Worm (Caenorhabditis elegans) whole organism, L3 larva: ENCODE measurements around the gene srw-23.
A peak's percentile ranks its signal among the peaks of the same experiment; 100 is the strongest.

ENCODE experiments used
- ZK546.5 ChIP-seq: sonication (generic microtip); optimal IDR thresholded peaks from 2 replicates; lab custom pipeline; 2017; ENCODE audit warnings: missing biosample characterization, missing genetic modification characterization
- aly-2 ChIP-seq: fragments of 150-350 bp; optimal IDR thresholded peaks from 2 replicates; lab custom pipeline; 2014; ENCODE audit warnings: missing biosample characterization, missing genetic modification characterization
- ama-1 ChIP-seq: fragments of 150-350 bp; optimal IDR thresholded peaks from 2 replicates; lab custom pipeline; 2018
- ceh-16 ChIP-seq: sonication (generic microtip); optimal IDR thresholded peaks from 2 replicates; lab custom pipeline; 2017; ENCODE audit warnings: missing biosample characterization, missing genetic modification characterization
- ceh-28 ChIP-seq: fragments of 150-350 bp; optimal IDR thresholded peaks from 2 replicates; lab custom pipeline; 2014; ENCODE audit warnings: missing biosample characterization, missing genetic modification reagents, missing genetic modification characterization
- ceh-9 ChIP-seq: sonication (generic microtip); optimal IDR thresholded peaks from 2 replicates; lab custom pipeline; 2018; ENCODE audit warnings: missing biosample characterization, missing genetic modification characterization
- daf-12 ChIP-seq: fragments of 150-350 bp; optimal IDR thresholded peaks from 2 replicates; lab custom pipeline; 2014; ENCODE audit warnings: missing biosample characterization, missing genetic modification reagents, missing genetic modification characterization
- egl-5 ChIP-seq: fragments of 150-350 bp; optimal IDR thresholded peaks from 2 replicates; lab custom pipeline; 2017; ENCODE audit warnings: missing biosample characterization, missing genetic modification reagents, missing genetic modification characterization, inconsistent platforms
- elt-1 ChIP-seq: fragments of 150-350 bp; optimal IDR thresholded peaks from 2 replicates; lab custom pipeline; 2014; ENCODE audit warnings: missing biosample characterization, missing genetic modification characterization
- elt-2 ChIP-seq: sonication (generic microtip); optimal IDR thresholded peaks from 2 replicates; lab custom pipeline; 2016; ENCODE audit warnings: missing genetic modification reagents, mild to moderate bottlenecking, missing genetic modification characterization, missing compliant biosample characterization
- eor-1 ChIP-seq, 2 experiments: fragments of 150-350 bp; optimal IDR thresholded peaks; 2 replicates each; lab custom pipeline; 2014 to 2018; ENCODE audit warnings: missing biosample characterization in 2 of 2, missing genetic modification characterization in 2 of 2
- fkh-10 ChIP-seq: sonication (generic microtip); optimal IDR thresholded peaks from 2 replicates; lab custom pipeline; 2017; ENCODE audit warnings: missing biosample characterization, missing genetic modification reagents, missing genetic modification characterization
- fkh-2 ChIP-seq: fragments of 150-350 bp; optimal IDR thresholded peaks from 2 replicates; lab custom pipeline; 2014; ENCODE audit warnings: missing biosample characterization, missing genetic modification reagents, missing genetic modification characterization
- fos-1 ChIP-seq: fragments of 150-350 bp; optimal IDR thresholded peaks from 2 replicates; lab custom pipeline; 2014; ENCODE audit warnings: missing biosample characterization, missing genetic modification characterization
- hmg-11 ChIP-seq: sonication (generic microtip); optimal IDR thresholded peaks from 2 replicates; lab custom pipeline; 2016; ENCODE audit warnings: missing genetic modification characterization, missing compliant biosample characterization
- jun-1 ChIP-seq: fragments of 150-350 bp; optimal IDR thresholded peaks from 2 replicates; lab custom pipeline; 2014; ENCODE audit warnings: missing biosample characterization, missing genetic modification reagents, missing genetic modification characterization
- lin-15B ChIP-seq: fragments of 150-350 bp; optimal IDR thresholded peaks from 2 replicates; lab custom pipeline; 2014; ENCODE audit warnings: missing biosample characterization, missing genetic modification characterization
- lin-39 ChIP-seq: fragments of 150-350 bp; optimal IDR thresholded peaks from 2 replicates; lab custom pipeline; 2018; ENCODE audit warnings: missing biosample characterization, missing genetic modification reagents, missing genetic modification characterization
- mdl-1 ChIP-seq: fragments of 150-350 bp; optimal IDR thresholded peaks from 2 replicates; lab custom pipeline; 2014; ENCODE audit warnings: missing biosample characterization, missing genetic modification characterization
- nfya-1 ChIP-seq: sonication (generic microtip); optimal IDR thresholded peaks from 2 replicates; lab custom pipeline; 2017; ENCODE audit warnings: missing genetic modification characterization, mild to moderate bottlenecking, missing compliant biosample characterization, antibody characterized with exemption, moderate library complexity; ENCODE audit not compliant: insufficient read depth
- nhr-11 ChIP-seq: fragments of 150-350 bp; optimal IDR thresholded peaks from 2 replicates; lab custom pipeline; 2014; ENCODE audit warnings: missing biosample characterization, missing genetic modification characterization
- nhr-23 ChIP-seq: fragments of 150-350 bp; optimal IDR thresholded peaks from 2 replicates; lab custom pipeline; 2014; ENCODE audit warnings: missing biosample characterization, missing genetic modification reagents, missing genetic modification characterization
- nhr-237 ChIP-seq: fragments of 150-350 bp; optimal IDR thresholded peaks from 2 replicates; lab custom pipeline; 2014; ENCODE audit warnings: missing biosample characterization, missing genetic modification characterization
- nhr-28 ChIP-seq: fragments of 150-350 bp; optimal IDR thresholded peaks from 2 replicates; lab custom pipeline; 2014; ENCODE audit warnings: missing biosample characterization, missing genetic modification characterization
- nhr-67 ChIP-seq: fragments of 150-350 bp; optimal IDR thresholded peaks from 2 replicates; lab custom pipeline; 2014; ENCODE audit warnings: missing biosample characterization, missing genetic modification characterization
- nhr-76 ChIP-seq: fragments of 150-350 bp; sonication (generic microtip); optimal IDR thresholded peaks from 5 replicates; lab custom pipeline; 2014; ENCODE audit warnings: missing biosample characterization, missing genetic modification characterization
- nhr-77 ChIP-seq: fragments of 150-350 bp; optimal IDR thresholded peaks from 2 replicates; lab custom pipeline; 2014; ENCODE audit warnings: missing biosample characterization, missing genetic modification characterization
- pqm-1 ChIP-seq: fragments of 150-350 bp; optimal IDR thresholded peaks from 2 replicates; lab custom pipeline; 2017; ENCODE audit warnings: missing biosample characterization, missing genetic modification characterization, inconsistent platforms
- sea-2 ChIP-seq: fragments of 150-350 bp; sonication (generic microtip); optimal IDR thresholded peaks from 4 replicates; lab custom pipeline; 2014; ENCODE audit warnings: missing biosample characterization, missing genetic modification reagents, missing genetic modification characterization
- tbx-2 ChIP-seq: sonication (generic microtip); optimal IDR thresholded peaks from 2 replicates; lab custom pipeline; 2016; ENCODE audit warnings: mild to moderate bottlenecking, missing genetic modification characterization, missing compliant biosample characterization
- unc-39 ChIP-seq: sonication (generic microtip); optimal IDR thresholded peaks from 4 replicates; lab custom pipeline; 2017; ENCODE audit warnings: missing biosample characterization, missing genetic modification characterization
- unc-62 ChIP-seq: fragments of 150-350 bp; sonication (generic microtip); optimal IDR thresholded peaks from 4 replicates; lab custom pipeline; 2014; ENCODE audit warnings: missing biosample characterization, missing genetic modification reagents, missing genetic modification characterization
- zag-1 ChIP-seq: fragments of 150-350 bp; optimal IDR thresholded peaks from 2 replicates; lab custom pipeline; 2014; ENCODE audit warnings: missing biosample characterization, missing genetic modification characterization
- ztf-4 ChIP-seq: fragments of 150-350 bp; optimal IDR thresholded peaks from 2 replicates; lab custom pipeline; 2014; ENCODE audit warnings: missing biosample characterization, missing genetic modification characterization

The srw-23 gene

DNA sequence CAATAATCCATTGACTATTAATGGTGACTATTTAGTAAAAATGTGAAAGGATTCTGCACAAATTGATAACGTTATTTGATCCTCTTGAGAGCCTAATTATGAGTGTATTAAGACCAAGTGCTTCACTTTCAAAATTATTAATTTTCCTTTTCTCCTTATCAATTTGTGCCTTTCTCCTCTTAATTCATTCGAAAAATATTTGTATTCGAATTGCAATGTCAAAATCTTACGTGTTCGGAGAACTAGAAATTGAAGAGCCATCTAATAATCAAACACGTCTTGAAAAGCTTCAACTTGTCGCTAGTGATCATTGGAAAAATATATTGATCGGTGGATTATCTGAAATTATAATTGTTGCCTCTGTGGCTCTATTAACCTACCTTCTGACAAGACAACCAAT lies 25.2 kb upstream of the srw-23 start, which contains the start of the genes clec-36 and clec-26:
Gene clec-36, minus strand, starts transcription at position 101 of the 400 bp plus-strand sequence.
Gene clec-26, plus strand, starts transcription at position 114 of the 400 bp plus-strand sequence.
- TF ChIP-seq fkh-10 (no peak), elt-2 (peak; percentile 27)

DNA sequence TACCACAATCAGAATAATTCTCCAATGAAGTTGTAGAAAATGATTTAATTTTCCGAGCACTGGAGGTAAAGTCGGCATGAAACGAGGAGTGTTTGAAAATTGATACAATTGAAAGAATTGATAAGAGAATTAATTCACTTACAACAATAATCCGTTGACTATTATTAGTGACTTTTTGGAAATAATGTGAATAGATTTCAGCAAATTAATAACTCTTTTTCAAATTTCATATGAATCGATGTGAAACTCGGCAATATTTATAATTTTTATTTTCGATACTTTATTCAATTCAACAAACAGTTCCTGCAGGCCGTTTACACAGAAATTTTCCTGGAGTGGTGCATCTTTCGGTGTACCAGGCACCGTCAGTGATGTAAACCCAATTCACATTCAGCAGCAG lies 21.7 kb upstream of the srw-23 start, which contains the start of gene clec-37:
Gene clec-37, minus strand, starts transcription at position 101 of the 400 bp plus-strand sequence.
- TF ChIP-seq elt-1 (tag; lab: Kevin White, UChicago) (no peak), unc-62 (GFP tag; lab: Kevin White, UChicago) (no peak), nhr-237 (tag; lab: Kevin White, UChicago) (no peak), nfya-1 (tag; lab: Kevin White, UChicago) (no peak), elt-2 (no peak), nhr-67 (tag; lab: Kevin White, UChicago) (no peak), ceh-28 (no peak), ZK546.5 (tag; lab: Kevin White, UChicago) (no peak), sea-2 (GFP tag; lab: Kevin White, UChicago) (no peak), egl-5 (tag; lab: Kevin White, UChicago) (no peak), nhr-77 (tag; lab: Kevin White, UChicago) (no peak), unc-39 (tag; lab: Kevin White, UChicago) (no peak), nhr-28 (tag; lab: Kevin White, UChicago) (no peak), ztf-4 (tag; lab: Kevin White, UChicago) (no peak), eor-1 (tag; optimal IDR thresholded peaks at IDR 0.05; lab: Kevin White, UChicago) (no peak)

DNA sequence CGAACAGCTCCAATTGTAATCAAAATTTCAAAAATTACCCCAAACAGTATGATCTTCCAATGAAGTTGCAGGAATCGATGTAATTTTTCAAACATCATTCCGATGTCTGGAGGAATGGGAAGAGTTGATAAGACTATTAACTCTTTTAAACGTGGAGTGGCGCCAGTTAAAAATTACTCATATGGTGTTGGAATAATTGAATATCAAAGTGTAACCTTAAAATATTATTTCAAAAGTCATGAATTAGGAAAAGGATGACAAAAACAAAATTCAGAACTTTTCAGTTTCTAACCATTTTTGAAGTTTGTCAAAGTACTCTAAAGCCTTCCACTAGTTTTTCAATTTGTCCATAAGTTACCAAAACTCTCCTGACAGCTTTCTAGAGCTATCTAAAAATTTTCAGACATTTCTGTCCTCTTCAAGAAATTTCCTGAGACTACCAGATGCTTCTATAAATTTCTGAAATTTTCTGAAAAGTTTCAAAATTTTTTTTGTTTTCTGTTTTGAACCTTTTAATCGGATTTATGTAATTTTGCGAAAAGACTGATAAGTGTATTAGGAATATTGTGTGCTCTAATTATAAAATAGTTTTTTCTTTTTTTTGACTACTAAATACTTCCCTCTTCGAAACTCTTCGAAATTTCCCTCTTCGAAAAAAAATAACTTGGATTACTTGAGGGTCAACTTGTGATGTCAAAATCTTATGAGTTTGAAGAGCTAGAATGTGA lies 19.6 kb upstream of the srw-23 start, which contains the start of the genes clec-35 and clec-27:
Gene clec-35, minus strand, starts transcription at position 101 of the 728 bp plus-strand sequence.
Gene clec-27, plus strand, starts transcription at position 678 of the 728 bp plus-strand sequence.
- TF ChIP-seq aly-2 (tag; lab: Kevin White, UChicago) (no peak), ceh-28 (no peak), mdl-1 (tag; lab: Kevin White, UChicago) (no peak), hmg-11 (tag; lab: Kevin White, UChicago) (no peak), ama-1 (lab: Kevin White, UChicago) (no peak), ceh-16 (tag; lab: Kevin White, UChicago) (no peak), nhr-77 (tag; lab: Kevin White, UChicago) (no peak), lin-39 (no peak), pqm-1 (tag; lab: Kevin White, UChicago) (no peak)

DNA sequence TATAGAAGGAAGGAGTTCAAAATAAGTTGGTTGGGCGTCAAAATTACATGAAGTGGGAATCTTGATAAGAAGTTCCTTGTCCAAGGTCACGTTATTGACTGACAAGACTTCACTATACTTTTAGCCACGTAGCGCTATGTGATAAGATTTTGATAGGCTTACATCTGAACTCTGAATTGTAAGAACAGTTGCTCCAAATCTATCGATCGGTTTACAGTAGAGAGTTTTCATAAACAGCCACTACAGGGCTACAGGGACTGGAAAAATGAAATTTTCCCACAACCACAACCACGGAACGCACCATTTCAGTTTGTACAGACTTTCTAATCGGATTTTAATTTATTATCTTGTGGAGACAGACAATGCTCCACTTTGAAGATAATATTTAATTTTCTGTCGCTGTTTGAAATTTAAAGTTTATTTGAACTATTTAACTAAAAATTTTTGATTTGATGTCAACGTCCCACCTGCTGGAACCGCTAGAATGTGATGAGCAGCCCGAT lies 15.7 kb upstream of the srw-23 start, which contains the start of the genes clec-31 and clec-22:
Gene clec-31, minus strand, starts transcription at position 101 of the 503 bp plus-strand sequence.
Gene clec-22, plus strand, starts transcription at position 453 of the 503 bp plus-strand sequence.
- TF ChIP-seq nhr-11 (tag; lab: Kevin White, UChicago) (no peak), fos-1 (tag; lab: Kevin White, UChicago) (no peak)

DNA sequence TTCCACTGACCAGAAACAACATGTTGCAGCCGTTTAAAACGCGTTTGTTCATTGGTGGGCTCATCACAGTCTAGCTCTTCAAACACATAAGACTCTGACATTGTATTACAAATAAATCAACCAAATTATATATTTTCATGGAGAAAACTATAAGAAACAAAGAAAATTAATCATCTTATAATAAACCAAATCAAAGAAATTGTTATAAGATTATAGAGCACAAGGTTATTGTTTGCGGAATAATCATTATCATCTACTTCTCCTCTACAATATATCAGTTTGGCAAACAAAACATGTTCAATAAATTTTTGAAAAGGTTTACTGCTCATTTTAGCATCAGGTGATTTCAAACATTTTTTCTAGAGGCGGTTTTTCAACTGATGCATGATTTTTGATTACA lies 12.0 kb upstream of the srw-23 start, which contains the start of the genes clec-32 and clec-24:
Gene clec-32, minus strand, starts transcription at position 101 of the 400 bp plus-strand sequence.
Gene clec-24, plus strand, starts transcription at position 294 of the 400 bp plus-strand sequence.
- TF ChIP-seq sea-2 (GFP tag; lab: Kevin White, UChicago) (no peak), zag-1 (tag; lab: Kevin White, UChicago) (no peak), nhr-76 (tag; lab: Kevin White, UChicago) (no peak), daf-12 (tag; lab: Kevin White, UChicago) (no peak), ceh-9 (tag; lab: Kevin White, UChicago) (no peak), tbx-2 (tag; lab: Kevin White, UChicago) (no peak), ama-1 (lab: Kevin White, UChicago) (no peak), eor-1 (tag; optimal IDR thresholded peaks at IDR 0.05; lab: Kevin White, UChicago) (no peak), hmg-11 (tag; lab: Kevin White, UChicago) (no peak), aly-2 (tag; lab: Kevin White, UChicago) (no peak), jun-1 (tag; lab: Kevin White, UChicago) (no peak), fkh-2 (tag; lab: Kevin White, UChicago) (no peak), lin-15B (tag; lab: Kevin White, UChicago) (no peak), elt-1 (tag; lab: Kevin White, UChicago) (no peak), nhr-23 (no peak)
- TF ChIP-seq, all 47 proteins: peak for 0
